Worm (Caenorhabditis elegans) whole organism, dauer: ENCODE measurements around the gene F58H1.7.

ENCODE experiments used
- unc-62 ChIP-seq: sonication (generic microtip); optimal IDR thresholded peaks from 2 replicates; lab custom pipeline; 2017; ENCODE audit warnings: missing biosample characterization, missing genetic modification reagents, missing genetic modification characterization

Gene F58H1.7

ce11 chrV:11964723-11965122 lies at the start of gene F58H1.7:
Gene F58H1.7 (minus strand): TSS chrV:11964823.
- no peak for TF ChIP-seq unc-62

DNA sequence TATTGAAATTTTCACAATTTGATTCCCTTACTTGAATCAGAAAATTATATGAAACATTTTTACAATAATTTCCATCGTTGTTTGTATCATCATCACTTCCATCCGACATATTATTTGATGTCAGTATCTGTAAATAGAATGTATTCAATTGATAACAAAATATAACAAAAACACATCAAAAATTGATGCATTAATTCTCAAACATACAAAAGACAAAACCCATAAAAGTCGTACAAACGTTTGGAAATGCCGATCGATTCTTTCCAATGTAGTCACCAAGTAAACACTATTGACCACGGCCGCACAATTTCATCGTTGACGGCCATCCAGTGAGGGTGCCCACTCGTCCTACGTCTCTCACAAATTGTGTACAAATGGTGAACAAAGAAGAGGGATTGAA lies 48.7 kb upstream of the F58H1.7 start, which contains the start of gene add-2:
TSS of gene add-2 (minus strand) at position 109 of the 400 bp plus-strand sequence.
- no peak for TF ChIP-seq unc-62

- no peak for TF ChIP-seq unc-62
Observed at ce11 chrV:12011686-12012085, 47.1 kb upstream of the F58H1.7 start.

- TF ChIP-seq unc-62 = no peak
Observed at ce11 chrV:12006495-12006894, 41.9 kb upstream of the F58H1.7 start, which contains the start of gene F57F5.3. Gene F57F5.3 (minus strand): TSS chrV:12006595.

ce11 chrV:12004501-12004940 lies 39.9 kb upstream of the F58H1.7 start:
- TF ChIP-seq unc-62 = no peak

ce11 chrV:12002866-12003485 lies 38.4 kb upstream of the F58H1.7 start, which contains the start of gene cpr-9:
Gene cpr-9 (plus strand): TSS chrV:12003053.
- TF ChIP-seq unc-62 = no peak

DNA sequence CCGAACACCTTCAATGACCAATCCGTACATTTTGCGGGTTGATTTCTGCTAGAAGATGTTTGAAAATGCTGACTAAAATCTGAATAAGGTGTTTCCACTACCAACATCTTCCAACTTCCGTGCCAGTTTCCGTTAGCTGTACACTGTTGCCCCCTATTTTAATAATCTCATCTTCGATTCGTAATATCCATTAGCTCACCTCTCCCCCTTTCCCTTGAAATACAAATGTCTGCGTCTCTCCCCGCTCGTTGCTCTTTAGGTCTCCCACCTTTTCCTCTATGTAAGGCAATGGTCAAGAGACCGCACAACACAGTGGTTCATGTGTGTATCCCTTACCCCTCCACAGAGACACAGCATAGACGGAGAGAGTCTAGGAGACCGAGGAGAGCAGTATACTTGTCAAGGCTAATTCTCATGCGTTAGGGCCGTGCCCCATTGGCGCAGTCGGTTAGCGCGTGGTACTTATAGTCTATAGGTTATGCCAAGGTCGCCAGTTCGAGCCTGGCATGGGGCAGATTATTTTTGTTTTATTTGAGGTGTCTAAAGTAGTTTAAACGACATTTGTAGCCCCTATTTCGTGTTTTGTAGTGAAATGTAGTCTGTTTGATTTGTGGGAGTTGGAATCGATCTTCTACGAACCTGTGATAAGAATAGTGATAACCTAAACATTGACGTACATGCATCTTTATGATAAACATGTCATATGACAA lies 37.3 kb upstream of the F58H1.7 start, which contains the start of gene gcy-33:
TSS of gene gcy-33 (minus strand) at position 51 of the 710 bp plus-strand sequence.
- no peak for TF ChIP-seq unc-62

ce11 chrV:11997403-11997802 lies 32.8 kb upstream of the F58H1.7 start:
- TF ChIP-seq unc-62 = no peak

DNA sequence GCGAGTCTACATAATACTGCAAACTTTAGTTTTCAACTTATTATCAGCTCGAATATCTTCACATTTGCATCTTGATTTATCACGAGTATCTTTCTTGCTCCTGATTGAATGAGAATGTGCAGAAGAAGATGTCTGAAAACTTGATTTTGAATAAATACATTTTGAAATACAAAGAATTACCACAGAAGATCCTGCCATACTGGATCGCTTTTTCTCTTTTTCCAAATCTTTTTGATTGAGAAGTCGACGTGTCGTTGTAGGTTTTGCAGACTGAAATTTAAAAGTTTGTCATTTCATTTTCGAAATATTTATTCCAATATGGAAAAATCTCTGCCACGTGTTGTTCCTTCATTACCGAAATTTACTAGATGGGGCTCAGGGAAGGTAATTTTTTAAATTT lies 31.2 kb upstream of the F58H1.7 start, which contains the start of gene C52E4.12:
TSS of gene C52E4.12 (plus strand) at position 301 of the 400 bp plus-strand sequence.
- no peak for TF ChIP-seq unc-62

DNA sequence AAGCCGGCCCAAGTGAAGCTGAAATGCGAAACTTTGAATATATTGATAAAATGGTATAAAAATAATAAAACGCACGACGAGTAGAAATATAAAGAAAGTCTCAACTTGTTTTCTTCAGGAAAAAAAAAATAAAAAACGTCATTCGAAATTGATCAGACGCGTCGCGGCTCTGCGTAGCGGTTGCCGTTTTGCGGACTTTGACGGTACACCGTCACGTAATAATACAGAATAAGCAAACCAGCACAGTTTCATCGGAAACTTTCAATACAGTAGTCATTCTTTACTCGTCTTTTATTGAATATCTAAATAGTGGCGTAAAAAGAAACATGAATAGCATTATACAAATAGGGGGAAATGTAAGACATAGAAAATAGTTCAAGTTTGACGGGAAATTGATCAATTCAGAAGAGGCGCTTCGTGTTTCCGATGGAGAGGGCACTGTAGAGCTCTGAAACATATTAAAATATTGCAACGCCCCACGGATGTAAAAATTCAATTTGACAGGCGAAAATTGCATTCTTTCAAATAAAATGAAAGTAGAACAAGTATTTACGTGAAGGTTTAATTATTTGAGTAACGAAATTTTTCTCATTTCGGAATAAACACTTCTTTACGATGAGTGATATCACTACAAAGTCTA lies 29.2 kb upstream of the F58H1.7 start, which contains the start of the genes cyl-1 and C52E4.7:
TSS of gene cyl-1 (minus strand) at position 18 of the 640 bp plus-strand sequence.
TSS of gene C52E4.7 (plus strand) at position 590 of the 640 bp plus-strand sequence.
- TF ChIP-seq unc-62 = no peak

- no peak for TF ChIP-seq unc-62
Observed at ce11 chrV:11990511-11991127, 26.0 kb upstream of the F58H1.7 start.

ce11 chrV:11989861-11990260 lies 25.2 kb upstream of the F58H1.7 start:
- TF ChIP-seq unc-62 = no peak

ce11 chrV:11986078-11986869 lies 21.7 kb upstream of the F58H1.7 start:
- TF ChIP-seq unc-62 = no peak

DNA sequence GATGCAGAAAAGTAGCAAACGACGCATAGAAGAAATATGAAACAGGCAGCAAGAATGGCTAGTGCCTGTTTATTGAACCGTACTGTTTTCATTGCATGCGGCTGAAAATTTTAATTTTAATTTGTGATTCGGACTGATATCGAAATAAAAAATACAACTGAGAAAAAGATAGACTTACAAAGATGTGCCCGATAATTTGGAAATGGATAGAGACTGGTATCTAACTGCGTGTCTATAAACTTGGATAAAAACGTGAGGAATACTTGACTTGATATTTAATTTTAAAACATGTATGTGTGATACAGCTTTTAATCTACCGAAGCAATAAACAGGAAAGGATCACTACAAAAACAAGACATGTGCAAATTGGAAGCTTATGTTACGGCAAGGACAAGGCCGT lies 20.8 kb upstream of the F58H1.7 start, which contains the start of gene mans-2:
TSS of gene mans-2 (minus strand) at position 101 of the 400 bp plus-strand sequence.
- TF ChIP-seq unc-62 = no peak

ce11 chrV:11982309-11982708 lies 17.7 kb upstream of the F58H1.7 start, which contains the start of gene rpt-1:
Gene rpt-1 (minus strand): TSS chrV:11982397.
- TF ChIP-seq unc-62 = no peak
